Fruit fly (Drosophila melanogaster) whole organism, pupa: ENCODE results near the gene CG10864.
A peak's percentile ranks its signal among the peaks of the same experiment; 100 is the strongest.

Source experiments
- CG10348 ChIP-seq: fragments of 200-800 bp; sonication (Bioruptor generic); IDR thresholded peaks from 2 replicates; pipeline ENCODE4 v1.3.6; 2022; ENCODE audit warnings: missing biosample characterization, missing genetic modification characterization
- CG12605 ChIP-seq: fragments of 200-800 bp; sonication (Bioruptor generic); IDR thresholded peaks from 2 replicates; pipeline ENCODE4 v1.3.6; 2022; ENCODE audit warnings: missing biosample characterization, missing genetic modification characterization
- CG14655 ChIP-seq: fragments of 200-800 bp; sonication (Bioruptor generic); optimal IDR thresholded peaks from 3 replicates; lab custom pipeline; 2017; ENCODE audit warnings: mild to moderate bottlenecking, missing biosample characterization, missing genetic modification reagents, missing genetic modification characterization
- CG15710 ChIP-seq: fragments of 200-800 bp; sonication (Bioruptor generic); optimal IDR thresholded peaks from 2 replicates; lab custom pipeline; 2018; ENCODE audit warnings: missing biosample characterization, mild to moderate bottlenecking, missing genetic modification characterization, moderate library complexity
- CG17806 ChIP-seq: fragments of 200-800 bp; sonication (Bioruptor generic); optimal IDR thresholded peaks from 2 replicates; lab custom pipeline; 2018; ENCODE audit warnings: missing biosample characterization, mild to moderate bottlenecking, missing genetic modification characterization, moderate library complexity
- CG32121 ChIP-seq: fragments of 200-800 bp; sonication (Bioruptor generic); IDR thresholded peaks from 2 replicates; pipeline ENCODE4 v1.3.6; 2022; ENCODE audit warnings: missing biosample characterization, missing genetic modification characterization
- CG34367 ChIP-seq: fragments of 200-800 bp; sonication (Bioruptor generic); optimal IDR thresholded peaks from 2 replicates; lab custom pipeline; 2018; ENCODE audit warnings: missing biosample characterization, mild to moderate bottlenecking, missing genetic modification characterization
- CG4496 ChIP-seq: fragments of 200-800 bp; sonication (Bioruptor generic); IDR thresholded peaks from 3 replicates; pipeline ENCODE4 v1.3.6; 2022; ENCODE audit warnings: missing biosample characterization, missing genetic modification characterization
- CG8159 ChIP-seq: fragments of 200-800 bp; sonication (Bioruptor generic); optimal IDR thresholded peaks from 3 replicates; lab custom pipeline; 2018; ENCODE audit warnings: missing biosample characterization, mild to moderate bottlenecking, missing genetic modification characterization, moderate library complexity
- CG8301 ChIP-seq: fragments of 200-800 bp; sonication (Bioruptor generic); optimal IDR thresholded peaks from 2 replicates; lab custom pipeline; 2018; ENCODE audit warnings: missing biosample characterization, mild to moderate bottlenecking, missing genetic modification characterization
- CG9948 ChIP-seq: fragments of 200-800 bp; sonication (Bioruptor generic); optimal IDR thresholded peaks from 2 replicates; lab custom pipeline; 2018; ENCODE audit warnings: missing biosample characterization, mild to moderate bottlenecking, missing genetic modification characterization, moderate library complexity
- D1 ChIP-seq: fragments of 200-800 bp; sonication (Bioruptor generic); optimal IDR thresholded peaks from 2 replicates; lab custom pipeline; 2018; ENCODE audit warnings: missing biosample characterization, mild to moderate bottlenecking, missing genetic modification characterization, moderate library complexity
- EcR ChIP-seq: fragments of 200-800 bp; sonication (Bioruptor generic); optimal IDR thresholded peaks from 3 replicates; lab custom pipeline; 2019; ENCODE audit warnings: missing biosample characterization, missing genetic modification characterization, mild to moderate bottlenecking, moderate library complexity, missing genetic modification reagents
- Ets98B ChIP-seq: fragments of 200-800 bp; sonication (Bioruptor generic); IDR thresholded peaks from 2 replicates; pipeline ENCODE4 v1.3.6; 2022; ENCODE audit warnings: missing biosample characterization, missing genetic modification characterization
- Pif1A ChIP-seq: fragments of 200-800 bp; sonication (Bioruptor generic); optimal IDR thresholded peaks from 3 replicates; lab custom pipeline; 2016; ENCODE audit warnings: missing biosample characterization, missing genetic modification characterization
- Pif1B ChIP-seq: fragments of 200-800 bp; sonication (Bioruptor generic); optimal IDR thresholded peaks from 3 replicates; lab custom pipeline; 2016; ENCODE audit warnings: missing biosample characterization, missing genetic modification characterization
- Snoo ChIP-seq: fragments of 200-800 bp; sonication (Bioruptor generic); optimal IDR thresholded peaks from 3 replicates; lab custom pipeline; 2017; ENCODE audit warnings: missing biosample characterization, mild to moderate bottlenecking, missing genetic modification characterization, inconsistent platforms
- fd96Ca ChIP-seq: fragments of 200-800 bp; sonication (Bioruptor generic); IDR thresholded peaks from 3 replicates; pipeline ENCODE4 v1.3.6; 2022; ENCODE audit warnings: missing biosample characterization, missing genetic modification characterization
- gl ChIP-seq: fragments of 200-800 bp; sonication (Bioruptor generic); optimal IDR thresholded peaks from 2 replicates; lab custom pipeline; 2018; ENCODE audit warnings: missing biosample characterization, mild to moderate bottlenecking, missing genetic modification characterization
- rn ChIP-seq: fragments of 200-800 bp; sonication (Bioruptor generic); IDR thresholded peaks from 2 replicates; pipeline ENCODE4 v1.3.6; 2022; ENCODE audit warnings: missing biosample characterization, missing genetic modification characterization

Gene CG10864

DNA sequence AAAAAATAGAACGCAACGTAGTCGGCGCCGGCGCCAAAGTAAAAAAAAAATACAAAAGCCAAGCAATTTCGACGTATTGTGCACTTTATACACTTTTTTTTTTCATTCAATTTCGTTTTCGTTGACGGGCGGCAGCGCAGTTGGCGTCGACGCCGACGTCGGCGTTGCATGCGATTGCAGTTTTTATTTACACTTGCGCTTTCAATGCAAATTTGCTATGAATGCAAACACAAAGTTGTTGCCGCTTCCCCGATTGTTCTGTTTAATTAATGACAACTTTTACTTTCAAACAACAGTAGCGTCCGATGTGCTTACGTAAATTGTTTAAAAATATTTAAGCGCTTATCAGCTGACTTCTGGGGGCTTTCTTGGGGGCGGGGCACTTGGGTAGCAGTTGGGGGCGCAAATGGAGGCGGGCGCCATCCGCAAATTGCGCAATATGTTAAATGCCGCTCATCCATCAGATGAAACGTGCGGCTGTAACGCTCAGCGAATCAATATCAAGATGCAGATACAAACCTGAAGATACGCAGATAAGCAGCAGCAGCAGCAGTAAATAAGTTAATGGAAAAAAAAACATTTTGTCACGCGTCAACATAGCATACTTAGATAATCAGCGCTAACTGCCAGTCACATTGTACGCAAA, 26.9 kb upstream of the CG10864 start:
- TF ChIP-seq Ets98B (GFP tag; lab: Robert Waterston, UW) (peak; percentile 9; the same call in 1 of the 2 replicates), EcR (GFP tag; lab: Kevin White, UChicago) (no peak), fd96Ca (GFP tag; lab: Robert Waterston, UW) (peak; percentile 21; the same call in 1 of the 3 replicates), CG17806 (tag; lab: Kevin White, UChicago) (no peak), CG34367 (tag; lab: Kevin White, UChicago) (no peak)

DNA sequence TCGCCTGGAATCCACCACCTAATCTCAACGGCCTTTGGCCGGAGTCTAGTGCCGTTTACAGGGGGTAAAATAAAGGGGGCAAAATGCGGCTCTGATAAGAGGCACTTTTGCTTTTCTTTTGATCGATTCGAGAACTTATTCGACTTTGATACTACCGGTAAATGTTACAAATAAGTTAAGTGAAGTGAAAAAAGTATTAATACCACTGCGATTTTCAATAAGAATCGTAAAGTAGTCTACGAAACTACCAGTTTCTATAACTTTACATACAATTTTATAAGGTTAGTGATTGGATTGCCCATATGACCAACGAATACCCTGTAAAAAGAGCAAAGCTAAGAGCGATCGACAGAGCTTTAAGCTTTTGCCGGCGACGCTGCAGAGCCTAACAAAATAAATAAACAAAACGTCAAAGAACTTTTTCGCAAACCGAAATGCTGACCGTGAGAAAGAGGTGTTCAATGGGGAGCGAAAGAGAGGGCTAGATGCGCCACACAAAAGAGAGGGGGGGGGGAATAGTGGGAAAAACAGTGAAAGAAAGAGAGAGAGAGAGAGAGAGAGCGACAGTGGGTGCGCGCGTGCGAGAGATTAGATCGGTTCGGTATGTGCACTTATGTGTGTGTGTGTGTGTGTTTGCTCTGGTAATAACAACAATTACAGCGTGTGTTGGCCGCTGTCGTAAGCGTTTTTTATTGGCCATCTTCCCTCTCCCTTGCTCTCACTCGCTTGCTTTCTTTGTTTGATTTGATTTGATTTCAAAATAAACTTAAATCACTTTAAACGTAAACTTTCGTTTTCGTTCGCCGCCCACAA, 25.3 kb upstream of the CG10864 start:
- no peak for TF ChIP-seq EcR (GFP tag; lab: Kevin White, UChicago)
- TF ChIP-seq Ets98B (GFP tag; lab: Robert Waterston, UW): peak; percentile 73
- peak; percentile 59 for TF ChIP-seq CG9948 (tag; lab: Kevin White, UChicago)
- peak; percentile 75 for TF ChIP-seq CG8159 (tag; lab: Kevin White, UChicago)
- TF ChIP-seq CG15710 (tag; lab: Kevin White, UChicago): no peak
- TF ChIP-seq CG17806 (tag; lab: Kevin White, UChicago): peak; percentile 69
- peak; percentile 13 for TF ChIP-seq D1 (tag; lab: Kevin White, UChicago)
- TF ChIP-seq gl (tag; lab: Kevin White, UChicago): peak; percentile 42
- TF ChIP-seq fd96Ca (GFP tag; lab: Robert Waterston, UW): peak; percentile 47; the same call in 2 of the 3 replicates
- no peak; the same call in 1 of the 2 replicates for TF ChIP-seq rn (GFP tag; lab: Robert Waterston, UW)
- TF ChIP-seq Snoo (tag; lab: Kevin White, UChicago): peak; percentile 56
- TF ChIP-seq Pif1B (GFP tag; lab: Kevin White, UChicago): peak; percentile 17
- peak; percentile 82 for TF ChIP-seq CG8301
- peak; percentile 84 for TF ChIP-seq CG14655 (GFP tag; lab: Kevin White, UChicago)
- TF ChIP-seq CG4496 (GFP tag; lab: Robert Waterston, UW): peak; percentile 79
- TF ChIP-seq CG34367 (tag; lab: Kevin White, UChicago): peak; percentile 59
- peak; percentile 47; the same call in 1 of the 2 replicates for TF ChIP-seq CG12605 (GFP tag; lab: Robert Waterston, UW)
- peak; percentile 73; the same call in 1 of the 2 replicates for TF ChIP-seq CG32121 (GFP tag; lab: Robert Waterston, UW)
- no peak for TF ChIP-seq CG10348 (GFP tag; lab: Robert Waterston, UW)
- peak; percentile 64 for TF ChIP-seq Pif1A

DNA sequence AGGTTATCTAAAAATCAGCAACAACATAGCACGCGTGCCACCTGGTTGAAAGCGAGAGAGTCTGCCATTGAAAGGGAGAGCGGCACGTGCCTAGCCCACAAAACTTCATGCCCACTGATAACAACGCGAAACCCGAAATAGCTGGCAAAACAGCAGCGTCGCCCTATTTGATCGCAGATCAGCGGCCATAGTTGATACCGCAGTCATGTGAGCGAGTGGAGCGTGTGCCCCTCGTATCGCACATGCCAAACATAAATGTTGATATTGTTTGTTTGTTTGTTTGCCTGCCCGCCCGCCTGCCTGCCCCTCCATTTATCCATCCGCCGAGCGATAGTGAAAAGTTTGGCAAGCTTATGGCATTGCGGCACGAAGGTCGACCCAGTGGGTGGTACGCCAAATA, 21.5 kb upstream of the CG10864 start:
- TF ChIP-seq CG12605 (GFP tag; lab: Robert Waterston, UW) (no peak), Pif1B (GFP tag; lab: Kevin White, UChicago) (no peak), CG17806 (tag; lab: Kevin White, UChicago) (no peak), EcR (GFP tag; lab: Kevin White, UChicago) (no peak), CG14655 (GFP tag; lab: Kevin White, UChicago) (no peak), CG8301 (no peak), gl (tag; lab: Kevin White, UChicago) (no peak), CG4496 (GFP tag; lab: Robert Waterston, UW) (no peak)

DNA sequence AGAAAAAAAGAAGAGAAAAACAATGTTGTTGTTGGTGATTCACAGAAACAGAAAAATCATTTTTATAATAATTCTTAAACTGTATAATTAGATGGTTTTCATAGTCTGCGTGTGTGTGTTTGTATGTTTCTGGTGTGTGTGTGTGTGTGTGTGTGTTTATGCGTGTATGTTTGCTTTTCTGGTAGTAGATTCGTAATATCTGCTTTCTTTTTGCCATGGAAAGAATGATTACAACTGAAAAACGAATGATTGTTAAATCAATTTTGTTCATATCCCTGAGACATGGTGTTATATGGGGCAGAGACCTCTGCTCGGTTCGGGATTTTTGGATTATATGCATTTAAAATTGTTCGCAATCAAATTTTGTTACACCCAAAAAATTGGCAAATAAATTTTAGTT, 11.9 kb upstream of the CG10864 start:
- TF ChIP-seq CG8301: no peak
- no peak for TF ChIP-seq rn (GFP tag; lab: Robert Waterston, UW)
- TF ChIP-seq Snoo (tag; lab: Kevin White, UChicago): no peak
- TF ChIP-seq CG10348 (GFP tag; lab: Robert Waterston, UW): no peak

DNA sequence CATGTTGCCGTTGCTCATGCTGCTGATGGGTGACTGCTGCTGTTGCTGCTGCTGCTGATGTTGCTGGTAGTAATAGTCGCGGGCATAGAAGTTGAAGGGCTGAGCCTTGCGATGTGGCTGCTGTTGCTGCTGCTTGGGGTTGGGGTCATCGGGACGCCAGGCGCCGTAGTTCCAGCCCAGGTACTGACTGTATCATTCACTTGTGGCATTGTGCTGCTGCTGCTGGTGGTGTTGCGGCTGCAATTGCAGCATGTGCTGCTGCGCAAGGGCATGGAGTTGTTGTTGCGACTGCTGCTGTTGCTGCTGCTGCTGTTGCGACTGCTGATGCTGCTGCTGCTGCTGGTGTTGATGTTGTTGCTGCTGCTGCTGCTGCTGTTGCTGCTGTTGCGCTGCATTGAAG, 11.0 kb upstream of the CG10864 start:
- TF ChIP-seq CG12605 (GFP tag; lab: Robert Waterston, UW): no peak

DNA sequence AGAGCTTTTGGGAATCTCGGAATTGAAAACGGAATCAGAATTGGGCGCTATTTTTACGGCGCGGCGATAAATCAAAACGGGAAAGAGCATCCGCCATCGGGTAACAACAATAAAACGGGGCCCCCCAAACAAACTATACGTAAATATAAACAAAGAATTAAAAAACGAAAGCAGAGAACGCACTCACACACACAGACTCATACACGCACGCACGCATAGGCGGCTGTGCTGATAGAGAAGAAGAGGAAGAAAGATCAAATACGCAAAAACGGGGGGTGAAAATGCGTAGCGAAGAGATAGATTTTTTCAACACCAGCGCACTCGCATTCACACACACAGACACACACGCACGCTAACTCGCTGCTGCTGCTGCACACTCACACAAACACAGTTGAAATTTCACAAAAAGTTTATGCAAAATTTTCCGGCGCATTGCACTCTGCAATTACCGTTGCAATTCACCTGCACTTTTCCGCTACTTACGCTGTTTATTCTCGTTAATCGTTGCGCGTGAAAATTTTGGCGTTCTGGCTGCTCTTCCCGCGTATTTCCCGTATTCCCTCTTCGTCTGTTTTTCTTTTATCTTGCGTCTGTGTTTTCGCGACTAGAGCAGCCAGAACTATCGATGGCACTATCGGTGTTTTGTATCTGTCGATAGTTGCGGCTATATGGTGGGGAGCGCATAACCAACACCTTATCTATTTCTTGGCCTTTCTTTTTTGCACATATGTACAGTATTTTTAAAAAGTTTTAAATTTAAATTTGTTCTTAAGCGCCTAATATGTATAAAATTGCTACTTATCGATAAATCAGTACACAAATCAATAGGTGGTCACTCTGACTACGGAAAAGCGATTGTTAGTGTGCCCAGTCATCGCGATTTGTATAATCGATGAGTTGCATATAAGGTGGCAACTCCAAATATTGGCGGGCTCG, 1.1 kb upstream of the CG10864 start, which contains the start of gene CG31122:
CG31122 (minus strand) TSS at position 596 of the 936 bp plus-strand sequence.
- TF ChIP-seq CG32121 (GFP tag; lab: Robert Waterston, UW) (peak; percentile 44; the same call in 1 of the 2 replicates), CG8301 (peak; percentile 10), Ets98B (GFP tag; lab: Robert Waterston, UW) (peak; percentile 51), CG15710 (tag; lab: Kevin White, UChicago) (no peak), CG4496 (GFP tag; lab: Robert Waterston, UW) (peak; percentile 46; the same call in 1 of the 3 replicates)
- TF ChIP-seq, all 21 proteins: peak for 4
